Worm (Caenorhabditis elegans) whole organism, early embryonic: ENCODE results near the gene Y54G2A.28.

Experiments
- F13C5.2 ChIP-seq: sonication (generic microtip); optimal IDR thresholded peaks from 2 replicates; lab custom pipeline; 2017; ENCODE audit warnings: mild to moderate bottlenecking, missing genetic modification characterization, inconsistent platforms, missing compliant biosample characterization
- aly-1 ChIP-seq: sonication (generic microtip); optimal IDR thresholded peaks from 2 replicates; lab custom pipeline; 2016; ENCODE audit warnings: missing genetic modification characterization, missing compliant biosample characterization
- ama-1 ChIP-seq: fragments of 150-350 bp; optimal IDR thresholded peaks from 2 replicates; lab custom pipeline; 2014
- ceh-13 ChIP-seq: fragments of 200-800 bp; sonication (Bioruptor generic); optimal IDR thresholded peaks from 2 replicates; lab custom pipeline; 2018; ENCODE audit warnings: mild to moderate bottlenecking, missing genetic modification characterization, missing compliant biosample characterization
- ceh-36 ChIP-seq: sonication (generic microtip); optimal IDR thresholded peaks from 2 replicates; lab custom pipeline; 2016; ENCODE audit warnings: missing genetic modification characterization, inconsistent platforms, missing compliant biosample characterization
- flt-1 ChIP-seq: fragments of 200-800 bp; sonication (Bioruptor generic); IDR thresholded peaks from 2 replicates; pipeline ENCODE4 v1.3.6; 2022; ENCODE audit warnings: missing genetic modification characterization, missing compliant biosample characterization
- hmg-4 ChIP-seq: fragments of 200-800 bp; sonication (Bioruptor generic); optimal IDR thresholded peaks from 2 replicates; lab custom pipeline; 2018; ENCODE audit warnings: mild to moderate bottlenecking, missing genetic modification characterization, missing compliant biosample characterization
- hnd-1 ChIP-seq: sonication (generic microtip); optimal IDR thresholded peaks from 2 replicates; lab custom pipeline; 2016; ENCODE audit warnings: missing genetic modification characterization, missing compliant biosample characterization
- pes-1 ChIP-seq: fragments of 200-800 bp; sonication (Bioruptor generic); IDR thresholded peaks from 2 replicates; pipeline ENCODE4 v1.3.6; 2022; ENCODE audit warnings: missing genetic modification reagents, missing genetic modification characterization, missing compliant biosample characterization
- scrt-1 ChIP-seq: fragments of 200-800 bp; sonication (Bioruptor generic); IDR thresholded peaks from 2 replicates; pipeline ENCODE4 v1.3.6; 2022; ENCODE audit warnings: missing genetic modification characterization, missing compliant biosample characterization
- sea-1 ChIP-seq: fragments of 200-800 bp; sonication (Bioruptor generic); conservative IDR thresholded peaks from 2 replicates; pipeline ENCODE4 v1.3.6; 2022; ENCODE audit warnings: missing genetic modification characterization, missing compliant biosample characterization
- tbx-11 ChIP-seq: fragments of 200-800 bp; sonication (Bioruptor generic); IDR thresholded peaks from 2 replicates; pipeline ENCODE4 v1.3.6; 2022; ENCODE audit warnings: missing genetic modification characterization, missing compliant biosample characterization
- tbx-37 ChIP-seq: fragments of 200-800 bp; sonication (Bioruptor generic); conservative IDR thresholded peaks from 2 replicates; pipeline ENCODE4 v1.3.6; 2022; ENCODE audit warnings: missing genetic modification reagents, missing genetic modification characterization, missing compliant biosample characterization
- tra-4 ChIP-seq: sonication (generic microtip); optimal IDR thresholded peaks from 2 replicates; lab custom pipeline; 2017; ENCODE audit warnings: missing genetic modification characterization, missing compliant biosample characterization

DNA sequence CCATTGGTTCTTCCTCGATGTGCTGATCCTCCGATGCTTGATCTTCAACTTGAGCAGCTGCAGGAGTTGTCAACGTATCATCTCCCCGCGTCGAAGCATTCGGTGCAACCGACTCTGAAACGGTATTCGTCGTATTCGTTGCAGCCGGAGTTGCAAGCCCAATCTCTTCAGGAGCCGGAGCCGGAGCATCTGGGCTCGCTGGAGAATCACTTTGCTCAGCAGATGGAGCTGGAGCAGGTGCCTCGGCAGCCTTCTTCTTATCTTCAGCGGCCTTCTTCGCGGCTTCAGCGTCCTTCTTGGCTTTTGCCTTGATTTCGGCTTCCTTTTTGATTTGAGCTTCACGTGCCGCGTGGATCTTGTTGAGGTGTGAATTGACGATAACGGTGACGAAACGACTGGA, 26.5 kb upstream of the Y54G2A.28 start:
- TF ChIP-seq ama-1 (lab: Kevin White, UChicago): no peak
- no peak for TF ChIP-seq sea-1 (GFP tag; lab: Robert Waterston, UW)
- TF ChIP-seq hnd-1: no peak
- no peak for TF ChIP-seq F13C5.2 (tag; lab: Kevin White, UChicago)
- no peak for TF ChIP-seq pes-1
- TF ChIP-seq tbx-11 (GFP tag; lab: Robert Waterston, UW): no peak
- TF ChIP-seq tra-4 (tag; lab: Kevin White, UChicago): no peak
- no peak for TF ChIP-seq ceh-36
- no peak for TF ChIP-seq flt-1 (GFP tag; lab: Robert Waterston, UW)
- no peak for TF ChIP-seq tbx-37
- no peak for TF ChIP-seq aly-1 (tag; lab: Kevin White, UChicago)
- TF ChIP-seq hmg-4 (GFP tag; lab: Kevin White, UChicago): no peak
- no peak for TF ChIP-seq ceh-13
- no peak for TF ChIP-seq scrt-1
